Fruit fly (Drosophila melanogaster): Measurements from ENCODE around the gene CG31910.
A peak's percentile ranks its signal among the peaks of the same experiment; 100 is the strongest.

The CG31910 gene

DNA sequence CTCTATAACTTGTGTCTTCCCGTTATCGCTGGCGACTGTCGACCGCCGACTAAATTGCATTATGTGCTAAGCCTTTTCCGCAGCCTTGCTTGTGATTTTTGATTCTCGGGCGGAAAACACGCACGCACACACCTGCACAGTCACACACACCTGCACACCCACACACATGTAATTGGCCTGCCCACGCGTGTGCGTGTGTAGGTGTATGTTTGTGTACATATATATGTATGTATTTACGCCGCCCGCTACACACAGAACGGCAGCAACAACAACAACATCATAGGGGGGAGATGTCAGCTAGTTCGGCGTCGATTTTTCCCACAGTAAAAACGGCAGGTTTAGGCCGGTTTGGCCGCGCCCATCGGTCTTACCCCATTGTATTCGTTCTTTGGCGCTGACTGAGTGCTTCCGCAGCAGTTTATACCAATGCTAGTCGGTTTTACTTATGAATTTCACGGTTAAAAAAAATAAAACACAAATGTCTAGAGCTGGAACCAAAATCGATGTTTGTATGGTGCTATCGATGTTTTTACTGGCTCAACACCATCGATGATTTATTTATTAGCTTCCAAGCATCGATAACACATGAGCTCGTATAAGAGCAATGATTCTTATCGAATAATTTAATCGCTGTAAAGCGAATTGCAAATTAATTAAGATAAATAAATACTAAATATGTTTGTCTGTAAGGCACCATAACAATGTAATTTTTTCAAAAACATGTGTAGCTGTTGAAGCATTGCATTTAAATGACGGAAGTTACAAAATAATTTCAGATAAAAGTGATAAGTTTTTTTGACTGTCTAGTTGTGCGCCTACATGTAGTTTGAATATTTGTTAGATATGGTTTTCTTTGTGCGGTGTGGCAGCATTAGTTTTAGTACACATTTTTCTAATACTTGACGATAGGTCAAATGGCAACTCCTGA lies 22.3 kb downstream of the CG31910 start, which contains the start of gene homer:
homer (minus strand) TSS at position 538 of the 928 bp plus-strand sequence.
- no peak for TF ChIP-seq Hr96 (GFP tag; optimal IDR thresholded peaks at IDR 0.05)
- no peak for TF ChIP-seq CG11617 (GFP tag; optimal IDR thresholded peaks at IDR 0.05)
- TF ChIP-seq Crg-1 (GFP tag; optimal IDR thresholded peaks at IDR 0.05): no peak
- TF ChIP-seq CG7045 (GFP tag; optimal IDR thresholded peaks at IDR 0.05): peak; percentile 3
- TF ChIP-seq bab1 (GFP tag; optimal IDR thresholded peaks at IDR 0.05): no peak
- no peak for TF ChIP-seq CG7101 (tag; optimal IDR thresholded peaks at IDR 0.05)
- no peak for TF ChIP-seq CG12768 (GFP tag; optimal IDR thresholded peaks at IDR 0.05)
- peak; percentile 62 for TF ChIP-seq toe (GFP tag; optimal IDR thresholded peaks at IDR 0.05)
- no peak for TF ChIP-seq pad (GFP tag; optimal IDR thresholded peaks at IDR 0.05)
- TF ChIP-seq CG1620 (GFP tag; optimal IDR thresholded peaks at IDR 0.05): no peak
- peak; percentile 61 for TF ChIP-seq cic (GFP tag; optimal IDR thresholded peaks at IDR 0.05)
- no peak for TF ChIP-seq CG33017 (tag; optimal IDR thresholded peaks at IDR 0.05)
- no peak for TF ChIP-seq CG14711 (tag; optimal IDR thresholded peaks at IDR 0.05)
- TF ChIP-seq Clk (GFP tag; optimal IDR thresholded peaks at IDR 0.05): no peak
- peak; percentile 20 for TF ChIP-seq tj (GFP tag; optimal IDR thresholded peaks at IDR 0.05)
- peak; percentile 7 for TF ChIP-seq Mnt (GFP tag; optimal IDR thresholded peaks at IDR 0.05)
- no peak for TF ChIP-seq cnc (optimal IDR thresholded peaks at IDR 0.05)
- no peak for TF ChIP-seq ovo (GFP tag; optimal IDR thresholded peaks at IDR 0.05)
- no peak for TF ChIP-seq kay (GFP tag; ENCODE audit: borderline replicate concordance)
- TF ChIP-seq CG5204 (GFP tag; optimal IDR thresholded peaks at IDR 0.05): no peak

DNA sequence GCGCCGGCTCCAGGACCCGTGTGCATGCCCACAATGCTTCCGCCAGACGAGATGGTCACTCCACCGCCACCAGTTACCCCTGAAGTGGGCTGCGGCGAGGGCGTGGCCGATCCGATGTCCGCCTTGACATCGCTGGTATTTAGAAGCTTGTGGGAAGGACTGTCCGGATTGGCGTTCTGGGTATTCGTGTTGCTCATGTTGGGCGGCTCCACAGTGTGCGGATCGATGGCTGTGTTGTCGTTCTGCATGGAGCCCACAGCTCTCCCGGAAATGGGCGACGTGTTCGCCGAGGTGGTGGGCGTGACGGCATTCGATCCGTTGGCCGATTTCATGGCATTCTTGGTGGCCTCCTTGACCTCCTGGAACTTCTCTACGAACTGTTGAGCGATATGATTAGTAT lies 23.7 kb downstream of the CG31910 start:
- no peak for TF ChIP-seq toe (GFP tag; optimal IDR thresholded peaks at IDR 0.05)
- no peak for TF ChIP-seq CG7045 (GFP tag; optimal IDR thresholded peaks at IDR 0.05)
- no peak for TF ChIP-seq CG5204 (GFP tag; optimal IDR thresholded peaks at IDR 0.05)
- no peak for TF ChIP-seq Clk (GFP tag; optimal IDR thresholded peaks at IDR 0.05)

DNA sequence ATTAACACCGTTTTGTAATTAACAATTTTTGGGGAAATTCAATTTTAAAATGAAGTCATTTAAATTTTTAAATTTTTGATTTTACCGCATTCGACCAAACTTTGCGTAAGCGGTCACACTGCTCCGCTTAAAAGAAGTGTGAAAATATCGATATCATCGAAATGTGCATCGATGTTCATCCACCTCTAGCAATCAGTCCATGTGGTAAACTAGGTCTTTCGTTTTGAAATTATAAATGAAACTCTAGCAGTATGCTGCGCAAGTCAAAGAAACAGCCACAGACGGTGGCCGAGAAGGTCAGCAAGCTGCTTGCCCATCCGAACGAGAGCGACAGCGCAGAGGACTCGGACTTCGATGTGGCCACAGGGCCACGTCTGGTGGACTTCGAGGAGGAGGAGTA lies 28.0 kb downstream of the CG31910 start, which contains the start of gene Aatf:
Aatf (plus strand) TSS at position 166 of the 400 bp plus-strand sequence.
- TF ChIP-seq tj (GFP tag; optimal IDR thresholded peaks at IDR 0.05) (no peak), Mnt (GFP tag; optimal IDR thresholded peaks at IDR 0.05) (peak; percentile 89)

DNA sequence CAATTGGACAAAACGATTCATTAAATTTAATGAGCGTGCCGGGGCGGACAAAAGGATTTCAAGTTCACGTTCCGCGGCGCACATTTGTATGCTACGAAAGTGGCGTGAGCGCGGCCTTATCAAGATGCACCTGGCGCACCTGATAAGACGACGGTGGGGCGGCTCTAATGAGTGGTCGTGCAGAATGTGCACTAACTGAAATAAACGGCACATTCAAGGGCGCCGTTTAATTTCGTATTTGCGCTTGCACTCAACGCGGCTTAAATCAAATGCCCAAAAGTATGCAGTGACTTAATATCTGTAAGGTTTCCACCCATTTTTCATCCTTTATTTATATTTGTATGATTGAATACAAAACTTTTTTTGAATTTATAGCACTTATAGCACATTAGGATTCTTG lies 28.5 kb downstream of the CG31910 start:
- TF ChIP-seq CG12768 (GFP tag; optimal IDR thresholded peaks at IDR 0.05): no peak
- TF ChIP-seq cic (GFP tag; optimal IDR thresholded peaks at IDR 0.05): no peak
- TF ChIP-seq CG7045 (GFP tag; optimal IDR thresholded peaks at IDR 0.05): no peak
- no peak for TF ChIP-seq tj (GFP tag; optimal IDR thresholded peaks at IDR 0.05)
- TF ChIP-seq CG5204 (GFP tag; optimal IDR thresholded peaks at IDR 0.05): no peak
- TF ChIP-seq Clk (GFP tag; optimal IDR thresholded peaks at IDR 0.05): no peak
- no peak for TF ChIP-seq CG7101 (tag; optimal IDR thresholded peaks at IDR 0.05)
- no peak for TF ChIP-seq CG11617 (GFP tag; optimal IDR thresholded peaks at IDR 0.05)
- TF ChIP-seq pad (GFP tag; optimal IDR thresholded peaks at IDR 0.05): no peak
- TF ChIP-seq kay (GFP tag; ENCODE audit: borderline replicate concordance): no peak
- TF ChIP-seq Mnt (GFP tag; optimal IDR thresholded peaks at IDR 0.05): no peak
- TF ChIP-seq Crg-1 (GFP tag; optimal IDR thresholded peaks at IDR 0.05): no peak
- TF ChIP-seq CG1620 (GFP tag; optimal IDR thresholded peaks at IDR 0.05): no peak
- no peak for TF ChIP-seq CG33017 (tag; optimal IDR thresholded peaks at IDR 0.05)
- no peak for TF ChIP-seq CG14711 (tag; optimal IDR thresholded peaks at IDR 0.05)
- TF ChIP-seq cnc (optimal IDR thresholded peaks at IDR 0.05): no peak
- TF ChIP-seq ovo (GFP tag; optimal IDR thresholded peaks at IDR 0.05): no peak
- no peak for TF ChIP-seq bab1 (GFP tag; optimal IDR thresholded peaks at IDR 0.05)

DNA sequence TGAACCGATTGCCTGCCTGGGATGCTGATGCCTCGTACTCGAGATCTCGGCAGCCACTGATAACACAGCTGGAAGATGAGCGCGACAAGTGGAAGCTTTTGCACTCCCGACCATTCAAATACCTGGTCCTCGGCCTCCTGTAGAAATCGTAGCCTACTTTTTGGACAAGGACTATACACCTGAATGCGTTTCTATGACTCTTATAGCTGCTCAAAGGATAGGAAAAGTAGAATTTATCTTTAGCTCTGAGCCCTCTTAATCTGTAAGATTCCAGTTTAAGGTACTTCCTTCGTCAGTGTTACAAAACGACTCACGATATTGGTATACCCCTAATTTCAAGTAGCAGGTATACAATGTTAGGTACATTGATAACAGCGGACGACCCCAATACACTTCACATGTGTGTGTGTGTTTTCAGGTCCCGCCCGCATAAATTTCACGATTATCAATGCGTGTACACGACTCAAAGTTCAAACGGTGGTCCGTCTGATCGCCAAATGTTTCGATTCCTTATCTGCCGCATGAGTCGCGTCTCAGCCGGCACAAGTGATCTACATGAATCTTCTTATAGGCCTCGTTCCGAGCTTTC lies 29.1 kb downstream of the CG31910 start, which contains the start of gene AkhR:
AkhR (minus strand) TSS at position 5 of the 589 bp plus-strand sequence.
- TF ChIP-seq cic (GFP tag; optimal IDR thresholded peaks at IDR 0.05): no peak
- no peak for TF ChIP-seq CG7101 (tag; optimal IDR thresholded peaks at IDR 0.05)
- TF ChIP-seq cnc (optimal IDR thresholded peaks at IDR 0.05): no peak
- no peak for TF ChIP-seq CG14711 (tag; optimal IDR thresholded peaks at IDR 0.05)
- TF ChIP-seq Clk (GFP tag; optimal IDR thresholded peaks at IDR 0.05): no peak
- no peak for TF ChIP-seq CG5204 (GFP tag; optimal IDR thresholded peaks at IDR 0.05)
- TF ChIP-seq Hr96 (GFP tag; optimal IDR thresholded peaks at IDR 0.05): no peak
- TF ChIP-seq tj (GFP tag; optimal IDR thresholded peaks at IDR 0.05): no peak
- no peak for TF ChIP-seq CG7045 (GFP tag; optimal IDR thresholded peaks at IDR 0.05)
- no peak for TF ChIP-seq Crg-1 (GFP tag; optimal IDR thresholded peaks at IDR 0.05)
- no peak for TF ChIP-seq ovo (GFP tag; optimal IDR thresholded peaks at IDR 0.05)
- TF ChIP-seq kay (GFP tag; ENCODE audit: borderline replicate concordance): no peak
- no peak for TF ChIP-seq bab1 (GFP tag; optimal IDR thresholded peaks at IDR 0.05)
- no peak for TF ChIP-seq CG33017 (tag; optimal IDR thresholded peaks at IDR 0.05)
- TF ChIP-seq CG11617 (GFP tag; optimal IDR thresholded peaks at IDR 0.05): no peak
- no peak for TF ChIP-seq CG1620 (GFP tag; optimal IDR thresholded peaks at IDR 0.05)
- no peak for TF ChIP-seq toe (GFP tag; optimal IDR thresholded peaks at IDR 0.05)
- no peak for TF ChIP-seq pad (GFP tag; optimal IDR thresholded peaks at IDR 0.05)
- TF ChIP-seq Mnt (GFP tag; optimal IDR thresholded peaks at IDR 0.05): no peak
- TF ChIP-seq CG12768 (GFP tag; optimal IDR thresholded peaks at IDR 0.05): no peak
